Worm (Caenorhabditis elegans) whole organism, mixed stage, embryonic: Measurements from ENCODE around the gene R12B2.2.

Experiments used
- ceh-39 ChIP-seq: fragments of 150-350 bp; optimal IDR thresholded peaks from 2 replicates; lab custom pipeline; 2014; ENCODE audit warnings: missing biosample characterization, missing genetic modification characterization
- elt-3 ChIP-seq: fragments of 150-350 bp; optimal IDR thresholded peaks from 2 replicates; lab custom pipeline; 2014; ENCODE audit warnings: missing biosample characterization, missing genetic modification characterization
- flh-1 ChIP-seq: fragments of 200-800 bp; sonication (Bioruptor generic); optimal IDR thresholded peaks from 2 replicates; lab custom pipeline; 2018; ENCODE audit warnings: mild to moderate bottlenecking, missing genetic modification characterization, moderate library complexity, missing compliant biosample characterization
- nhr-28 ChIP-seq: fragments of 150-350 bp; optimal IDR thresholded peaks from 2 replicates; lab custom pipeline; 2014; ENCODE audit warnings: missing biosample characterization, missing genetic modification characterization
- pha-4 ChIP-seq: fragments of 150-350 bp; optimal IDR thresholded peaks from 2 replicates; lab custom pipeline; 2018; ENCODE audit warnings: missing biosample characterization, missing genetic modification reagents, missing genetic modification characterization
- sem-2 ChIP-seq: fragments of 200-800 bp; sonication (Bioruptor generic); optimal IDR thresholded peaks from 2 replicates; lab custom pipeline; 2018; ENCODE audit warnings: mild to moderate bottlenecking, missing genetic modification characterization, missing compliant biosample characterization
- snpc-4 ChIP-seq: fragments of 150-350 bp; optimal IDR thresholded peaks from 2 replicates; lab custom pipeline; 2014; ENCODE audit warnings: missing biosample characterization, missing genetic modification characterization
- tbx-8 ChIP-seq: fragments of 200-800 bp; sonication (Bioruptor generic); optimal IDR thresholded peaks from 2 replicates; lab custom pipeline; 2018; ENCODE audit warnings: mild to moderate bottlenecking, missing genetic modification characterization, moderate library complexity, missing compliant biosample characterization
- unc-120 ChIP-seq: sonication (generic microtip); optimal IDR thresholded peaks from 2 replicates; lab custom pipeline; 2017; ENCODE audit warnings: missing genetic modification characterization, missing compliant biosample characterization; ENCODE audit not compliant: poor library complexity, severe bottlenecking
- unc-62 ChIP-seq: fragments of 150-350 bp; optimal IDR thresholded peaks from 2 replicates; lab custom pipeline; 2014; ENCODE audit warnings: missing biosample characterization, missing genetic modification reagents, missing genetic modification characterization

ce11 chrIII:5810012-5810411, 3.2 kb downstream of the R12B2.2 start:
- TF ChIP-seq pha-4 (tag; lab: Kevin White, UChicago): no peak
- no peak for TF ChIP-seq ceh-39
- no peak for TF ChIP-seq nhr-28 (tag; lab: Kevin White, UChicago)
- no peak for TF ChIP-seq sem-2 (GFP tag; lab: Kevin White, UChicago)
- no peak for TF ChIP-seq elt-3
- no peak for TF ChIP-seq unc-62 (GFP tag; lab: Kevin White, UChicago)
- TF ChIP-seq tbx-8 (GFP tag; lab: Kevin White, UChicago): no peak
- no peak for TF ChIP-seq snpc-4 (tag; lab: Kevin White, UChicago)
- TF ChIP-seq flh-1: no peak
- no peak for TF ChIP-seq unc-120
